Fruit fly (Drosophila melanogaster) whole organism, embryonic: ENCODE measurements around the gene Eig71Ec.

Source experiments
- Abd-B ChIP-seq: fragments of 200-800 bp; sonication (Bioruptor generic); optimal IDR thresholded peaks from 2 replicates; lab custom pipeline; 2018; ENCODE audit warnings: missing biosample characterization, mild to moderate bottlenecking, missing genetic modification characterization, moderate library complexity
- B-H1 ChIP-seq: fragments of 200-800 bp; sonication (Bioruptor generic); IDR thresholded peaks from 3 replicates; pipeline ENCODE4 v1.3.6; 2022; ENCODE audit warnings: missing biosample characterization, missing genetic modification characterization
- CG10267 ChIP-seq: fragments of 200-800 bp; sonication (Bioruptor generic); optimal IDR thresholded peaks from 2 replicates; lab custom pipeline; 2018; ENCODE audit warnings: missing biosample characterization, mild to moderate bottlenecking, missing genetic modification characterization, moderate library complexity
- CG10321 ChIP-seq: fragments of 200-800 bp; sonication (Bioruptor generic); IDR thresholded peaks from 2 replicates; pipeline ENCODE4 v1.3.6; 2022; ENCODE audit warnings: missing biosample characterization, missing genetic modification characterization
- CG10431 ChIP-seq: fragments of 200-800 bp; sonication (Bioruptor generic); optimal IDR thresholded peaks from 3 replicates; lab custom pipeline; 2018; ENCODE audit warnings: missing biosample characterization, mild to moderate bottlenecking, missing genetic modification characterization
- CG12659 ChIP-seq: fragments of 200-800 bp; sonication (Bioruptor generic); optimal IDR thresholded peaks from 3 replicates; lab custom pipeline; 2017; ENCODE audit warnings: mild to moderate bottlenecking, missing biosample characterization, missing genetic modification reagents, missing genetic modification characterization
- CG12942 ChIP-seq: fragments of 200-800 bp; sonication (Bioruptor generic); optimal IDR thresholded peaks from 3 replicates; lab custom pipeline; 2016; ENCODE audit warnings: missing biosample characterization, missing genetic modification characterization
- CG13624 ChIP-seq: fragments of 200-800 bp; sonication (Bioruptor generic); optimal IDR thresholded peaks from 2 replicates; lab custom pipeline; 2016; ENCODE audit warnings: missing biosample characterization, missing genetic modification characterization
- CG14860 ChIP-seq: fragments of 200-800 bp; sonication (Bioruptor generic); IDR thresholded peaks from 3 replicates; pipeline ENCODE4 v1.3.6; 2022; ENCODE audit warnings: missing biosample characterization, missing genetic modification characterization; ENCODE audit not compliant: partially characterized antibody
- CG15269 ChIP-seq: fragments of 200-800 bp; sonication (Bioruptor generic); optimal IDR thresholded peaks from 2 replicates; lab custom pipeline; 2018; ENCODE audit warnings: missing biosample characterization, mild to moderate bottlenecking, missing genetic modification characterization, moderate library complexity
- CG1602 ChIP-seq: fragments of 200-800 bp; sonication (Bioruptor generic); optimal IDR thresholded peaks from 3 replicates; lab custom pipeline; 2016; ENCODE audit warnings: missing biosample characterization, missing genetic modification characterization
- CG1832 ChIP-seq: fragments of 200-800 bp; sonication (Bioruptor generic); optimal IDR thresholded peaks from 2 replicates; lab custom pipeline; 2017; ENCODE audit warnings: missing biosample characterization, mild to moderate bottlenecking, missing genetic modification characterization, inconsistent platforms
- CG18476 ChIP-seq: fragments of 200-800 bp; sonication (Bioruptor generic); optimal IDR thresholded peaks from 2 replicates; lab custom pipeline; 2016; ENCODE audit warnings: missing biosample characterization, mild to moderate bottlenecking, missing genetic modification characterization
- CG2129 ChIP-seq: fragments of 200-800 bp; sonication (Bioruptor generic); IDR thresholded peaks from 2 replicates; pipeline ENCODE4 v1.3.6; 2022; ENCODE audit warnings: missing biosample characterization, missing genetic modification characterization; ENCODE audit not compliant: partially characterized antibody
- CG30403 ChIP-seq: fragments of 200-800 bp; sonication (Bioruptor generic); optimal IDR thresholded peaks from 3 replicates; lab custom pipeline; 2016; ENCODE audit warnings: missing biosample characterization, missing genetic modification characterization
- CG3726 ChIP-seq: fragments of 200-800 bp; sonication (Bioruptor generic); IDR thresholded peaks from 3 replicates; pipeline ENCODE4, ENCODE4 v1.3.6; 2022; ENCODE audit warnings: missing biosample characterization, missing genetic modification characterization
- CG4854 ChIP-seq: fragments of 200-800 bp; sonication (Bioruptor generic); optimal IDR thresholded peaks from 2 replicates; lab custom pipeline; 2016; ENCODE audit warnings: missing biosample characterization, missing genetic modification characterization, inconsistent platforms
- CG5245 ChIP-seq: fragments of 200-800 bp; sonication (Bioruptor generic); optimal IDR thresholded peaks from 3 replicates; lab custom pipeline; 2016; ENCODE audit warnings: missing biosample characterization, missing genetic modification characterization
- CG7839 ChIP-seq: fragments of 200-800 bp; sonication (Bioruptor generic); optimal IDR thresholded peaks from 3 replicates; lab custom pipeline; 2018; ENCODE audit warnings: missing biosample characterization, mild to moderate bottlenecking, missing genetic modification characterization, moderate library complexity
- CG7928 ChIP-seq: fragments of 200-800 bp; sonication (Bioruptor generic); optimal IDR thresholded peaks from 2 replicates; lab custom pipeline; 2017; ENCODE audit warnings: missing biosample characterization, mild to moderate bottlenecking, missing genetic modification characterization
- CG9876 ChIP-seq: fragments of 200-800 bp; sonication (Bioruptor generic); optimal IDR thresholded peaks from 2 replicates; lab custom pipeline; 2016; ENCODE audit warnings: missing biosample characterization, missing genetic modification characterization
- D19A ChIP-seq: fragments of 200-800 bp; optimal IDR thresholded peaks from 3 replicates; lab custom pipeline; 2019; ENCODE audit warnings: missing biosample characterization, mild to moderate bottlenecking, missing genetic modification characterization, moderate library complexity
- Drgx ChIP-seq: fragments of 200-800 bp; sonication (Bioruptor generic); IDR thresholded peaks from 2 replicates; pipeline ENCODE4 v1.3.6; 2022; ENCODE audit warnings: missing biosample characterization, missing genetic modification characterization
- HmgD ChIP-seq: fragments of 200-800 bp; sonication (Bioruptor generic); optimal IDR thresholded peaks from 3 replicates; lab custom pipeline; 2016; ENCODE audit warnings: missing biosample characterization, missing genetic modification characterization
- Lhr ChIP-seq: fragments of 200-800 bp; sonication (Bioruptor generic); optimal IDR thresholded peaks from 3 replicates; lab custom pipeline; 2017; ENCODE audit warnings: mild to moderate bottlenecking, missing biosample characterization, missing genetic modification reagents, missing genetic modification characterization
- Med ChIP-seq: fragments of 200-800 bp; sonication (Bioruptor generic); peaks from one replicate; lab custom pipeline; 2016; ENCODE audit warnings: missing biosample characterization, missing genetic modification characterization, mild to moderate bottlenecking, inconsistent platforms, moderate library complexity
- NC2α ChIP-seq: fragments of 200-800 bp; sonication (Bioruptor generic); optimal IDR thresholded peaks from 2 replicates; lab custom pipeline; 2016; ENCODE audit warnings: missing biosample characterization, missing genetic modification characterization
- NK7.1 ChIP-seq: fragments of 200-800 bp; sonication (Bioruptor generic); optimal IDR thresholded peaks from 3 replicates; lab custom pipeline; 2016; ENCODE audit warnings: missing biosample characterization, missing genetic modification characterization
- Neu2 ChIP-seq: fragments of 200-800 bp; sonication (Bioruptor generic); optimal IDR thresholded peaks from 3 replicates; lab custom pipeline; 2016; ENCODE audit warnings: missing biosample characterization, missing genetic modification characterization, borderline replicate concordance
- Sry-β ChIP-seq: fragments of 200-800 bp; sonication (Bioruptor generic); optimal IDR thresholded peaks from 2 replicates; lab custom pipeline; 2018; ENCODE audit warnings: missing biosample characterization, mild to moderate bottlenecking, missing genetic modification characterization, moderate library complexity
- TFAM ChIP-seq: fragments of 200-800 bp; sonication (Bioruptor generic); optimal IDR thresholded peaks from 2 replicates; lab custom pipeline; 2017; ENCODE audit warnings: missing biosample characterization, missing genetic modification characterization, inconsistent platforms
- Trl ChIP-seq, 3 experiments: fragments of >200 bp in 2 of 3; fragments of 200-800 bp in 1 of 3; sonication (Bioruptor generic) in 1 of 3; optimal IDR thresholded peaks; 2 replicates in 1 of 3; 3 replicates in 2 of 3; lab custom pipeline; 2016 to 2017; ENCODE audit warnings: missing biosample characterization in 1 of 3, missing genetic modification characterization in 1 of 3
- amos ChIP-seq: fragments of 200-800 bp; sonication (Bioruptor generic); IDR thresholded peaks from 2 replicates; pipeline ENCODE4 v1.3.6; 2022; ENCODE audit warnings: missing biosample characterization, missing genetic modification characterization; ENCODE audit not compliant: partially characterized antibody
- cas ChIP-seq: fragments of 200-800 bp; sonication (Bioruptor generic); IDR thresholded peaks from 2 replicates; pipeline ENCODE4 v1.3.6; 2022; ENCODE audit warnings: missing biosample characterization, missing genetic modification characterization
- chm ChIP-seq: fragments of 200-800 bp; sonication (Bioruptor generic); IDR thresholded peaks from 2 replicates; pipeline ENCODE4 v1.3.6; 2022; ENCODE audit warnings: missing biosample characterization, missing genetic modification characterization
- esg ChIP-seq: fragments of 200-800 bp; sonication (Bioruptor generic); conservative IDR thresholded peaks from 2 replicates; pipeline ENCODE4 v1.3.6; 2022; ENCODE audit warnings: missing biosample characterization, missing genetic modification characterization
- gce ChIP-seq: fragments of 200-800 bp; sonication (Bioruptor generic); IDR thresholded peaks from 3 replicates; pipeline ENCODE4 v1.3.6; 2022; ENCODE audit warnings: missing biosample characterization, missing genetic modification characterization
- gcm2 ChIP-seq: fragments of 200-800 bp; sonication (Bioruptor generic); optimal IDR thresholded peaks from 2 replicates; lab custom pipeline; 2016; ENCODE audit warnings: missing biosample characterization, missing genetic modification characterization
- jumu ChIP-seq: fragments of 200-800 bp; sonication (Bioruptor generic); optimal IDR thresholded peaks from 3 replicates; lab custom pipeline; 2016; ENCODE audit warnings: missing biosample characterization, missing genetic modification characterization
- klu ChIP-seq: fragments of 200-800 bp; sonication (Bioruptor generic); IDR thresholded peaks from 2 replicates; pipeline ENCODE4 v1.3.6; 2022; ENCODE audit warnings: missing biosample characterization, missing genetic modification characterization
- psq ChIP-seq: fragments of 200-800 bp; sonication (Bioruptor generic); optimal IDR thresholded peaks from 2 replicates; lab custom pipeline; 2017; ENCODE audit warnings: missing biosample characterization, missing genetic modification characterization
- sd ChIP-seq: fragments of 200-800 bp; sonication (Bioruptor generic); optimal IDR thresholded peaks from 3 replicates; lab custom pipeline; 2018; ENCODE audit warnings: missing biosample characterization, mild to moderate bottlenecking, missing genetic modification characterization, moderate library complexity
- sens ChIP-seq: fragments of 200-800 bp; sonication (Bioruptor generic); peaks from one replicate; lab custom pipeline; 2016; ENCODE audit warnings: missing biosample characterization, missing genetic modification characterization
- sisA ChIP-seq: fragments of 200-800 bp; sonication (Bioruptor generic); IDR thresholded peaks from 2 replicates; pipeline ENCODE4 v1.3.6; 2022; ENCODE audit warnings: missing biosample characterization, missing genetic modification characterization
- trh ChIP-seq: fragments of 200-800 bp; sonication (Bioruptor generic); optimal IDR thresholded peaks from 2 replicates; lab custom pipeline; 2016; ENCODE audit warnings: missing biosample characterization, missing genetic modification characterization
- tup ChIP-seq: fragments of 200-800 bp; sonication (Bioruptor generic); optimal IDR thresholded peaks from 2 replicates; lab custom pipeline; 2016; ENCODE audit warnings: missing biosample characterization, mild to moderate bottlenecking, missing genetic modification characterization, moderate library complexity
- unc-4 ChIP-seq: fragments of 200-800 bp; sonication (Bioruptor generic); IDR thresholded peaks from 2 replicates; pipeline ENCODE4 v1.3.6; 2022; ENCODE audit warnings: missing biosample characterization, missing genetic modification characterization; ENCODE audit not compliant: partially characterized antibody
- vnd ChIP-seq: fragments of 200-800 bp; sonication (Bioruptor generic); IDR thresholded peaks from 3 replicates; pipeline ENCODE4 v1.3.6; 2022; ENCODE audit warnings: missing biosample characterization, missing genetic modification characterization; ENCODE audit not compliant: partially characterized antibody
- zfh1 ChIP-seq: fragments of 200-800 bp; sonication (Bioruptor generic); IDR thresholded peaks from 3 replicates; pipeline ENCODE4 v1.3.6; 2022; ENCODE audit warnings: missing biosample characterization, missing genetic modification characterization

The Eig71Ec gene

dm6 chr3L:15625676-15626414, 26.2 kb downstream of the Eig71Ec start (continued):
- TF ChIP-seq sd (peak; percentile 59), CG14860 (no peak), HmgD (GFP tag; lab: Kevin White, UChicago) (no peak), CG7839 (tag; lab: Kevin White, UChicago) (peak; percentile 96), CG18476 (peak; percentile 76), klu (no peak; the same call in 1 of the 2 replicates), Lhr (peak; percentile 70), chm (GFP tag; lab: Robert Waterston, UW) (0 out of 2 replicates have a peak, but pooled peaks have one; percentile 8), D19A (peak; percentile 92), CG5245 (GFP tag; lab: Kevin White, UChicago) (peak; percentile 73), Abd-B (GFP tag; lab: Kevin White, UChicago) (peak; percentile 95), cas (GFP tag; lab: Robert Waterston, UW) (peak; percentile 49; the same call in 1 of the 2 replicates), TFAM (GFP tag; lab: Kevin White, UChicago) (peak; percentile 42), sens (peak; percentile 93), zfh1 (GFP tag; lab: Robert Waterston, UW) (peak; percentile 66; the same call in 2 of the 3 replicates), sisA (peak; percentile 85), CG12659 (GFP tag; lab: Kevin White, UChicago) (peak; percentile 91), CG9876 (GFP tag; lab: Kevin White, UChicago) (no peak), CG13624 (GFP tag; lab: Kevin White, UChicago) (peak; percentile 2), Trl (optimal IDR thresholded peaks at IDR 0.05; lab: Kevin White, UChicago) (peak; percentile 77 to 84), Trl (GFP tag; optimal IDR thresholded peaks at IDR 0.05; lab: Kevin White, UChicago) (peak; percentile 67), unc-4 (GFP tag; lab: Robert Waterston, UW) (no peak), CG4854 (GFP tag; lab: Kevin White, UChicago) (peak; percentile 9), CG10321 (GFP tag; lab: Robert Waterston, UW) (no peak), CG12942 (GFP tag; lab: Kevin White, UChicago) (peak; percentile 84), trh (peak; percentile 59), psq (GFP tag; lab: Kevin White, UChicago) (peak; percentile 59), NC2α (GFP tag; lab: Kevin White, UChicago) (no peak), Neu2 (GFP tag; lab: Kevin White, UChicago) (no peak), esg (GFP tag; lab: Robert Waterston, UW) (peak; percentile 84), NK7.1 (GFP tag; lab: Kevin White, UChicago) (no peak), Med (GFP tag; lab: Kevin White, UChicago) (peak; percentile 92), CG1602 (GFP tag; lab: Kevin White, UChicago) (peak; percentile 88), CG10267 (tag; lab: Kevin White, UChicago) (peak; percentile 85), CG10431 (GFP tag; lab: Kevin White, UChicago) (peak; percentile 41), gce (GFP tag; lab: Robert Waterston, UW) (no peak), CG3726 (GFP tag; lab: Robert Waterston, UW) (peak; percentile 73; the same call in 2 of the 3 replicates), tup (GFP tag; lab: Kevin White, UChicago) (peak; percentile 16), CG7928 (GFP tag; lab: Kevin White, UChicago) (peak; percentile 62), B-H1 (GFP tag; lab: Robert Waterston, UW) (peak; percentile 82), Sry-β (peak; percentile 44), CG1832 (GFP tag; lab: Kevin White, UChicago) (no peak), CG30403 (peak; percentile 95), Drgx (peak; percentile 90), CG2129 (GFP tag; lab: Robert Waterston, UW) (no peak), vnd (no peak), CG15269 (peak; percentile 92), amos (GFP tag; lab: Robert Waterston, UW) (no peak), jumu (peak; percentile 33), gcm2 (GFP tag; lab: Kevin White, UChicago) (no peak)
